Worm (Caenorhabditis elegans) whole organism, L3 larva: ENCODE data around the gene K04D7.6.

Source experiments
- R02D3.7 ChIP-seq: fragments of 150-350 bp; optimal IDR thresholded peaks from 2 replicates; lab custom pipeline; 2014; ENCODE audit warnings: missing biosample characterization, missing genetic modification characterization
- ZK546.5 ChIP-seq: sonication (generic microtip); optimal IDR thresholded peaks from 2 replicates; lab custom pipeline; 2017; ENCODE audit warnings: missing biosample characterization, missing genetic modification characterization
- aly-2 ChIP-seq: fragments of 150-350 bp; optimal IDR thresholded peaks from 2 replicates; lab custom pipeline; 2014; ENCODE audit warnings: missing biosample characterization, missing genetic modification characterization
- ama-1 ChIP-seq: fragments of 150-350 bp; optimal IDR thresholded peaks from 2 replicates; lab custom pipeline; 2018
- ceh-16 ChIP-seq: sonication (generic microtip); optimal IDR thresholded peaks from 2 replicates; lab custom pipeline; 2017; ENCODE audit warnings: missing biosample characterization, missing genetic modification characterization
- ceh-28 ChIP-seq: fragments of 150-350 bp; optimal IDR thresholded peaks from 2 replicates; lab custom pipeline; 2014; ENCODE audit warnings: missing biosample characterization, missing genetic modification reagents, missing genetic modification characterization
- ceh-9 ChIP-seq: sonication (generic microtip); optimal IDR thresholded peaks from 2 replicates; lab custom pipeline; 2018; ENCODE audit warnings: missing biosample characterization, missing genetic modification characterization
- daf-12 ChIP-seq: fragments of 150-350 bp; optimal IDR thresholded peaks from 2 replicates; lab custom pipeline; 2014; ENCODE audit warnings: missing biosample characterization, missing genetic modification reagents, missing genetic modification characterization
- egl-27 ChIP-seq: sonication (generic microtip); optimal IDR thresholded peaks from 4 replicates; lab custom pipeline; 2017; ENCODE audit warnings: missing biosample characterization, missing genetic modification reagents, missing genetic modification characterization
- elt-1 ChIP-seq: fragments of 150-350 bp; optimal IDR thresholded peaks from 2 replicates; lab custom pipeline; 2014; ENCODE audit warnings: missing biosample characterization, missing genetic modification characterization
- elt-2 ChIP-seq: sonication (generic microtip); optimal IDR thresholded peaks from 2 replicates; lab custom pipeline; 2016; ENCODE audit warnings: missing genetic modification reagents, mild to moderate bottlenecking, missing genetic modification characterization, missing compliant biosample characterization
- elt-3 ChIP-seq, 3 experiments: fragments of 150-350 bp in 1 of 3; sonication (generic microtip) in 2 of 3; optimal IDR thresholded peaks; 2 replicates in 2 of 3; 4 replicates in 1 of 3; lab custom pipeline; 2014 to 2017; ENCODE audit warnings: missing biosample characterization in 3 of 3, missing genetic modification characterization in 3 of 3
- eor-1 ChIP-seq, 2 experiments: fragments of 150-350 bp; optimal IDR thresholded peaks; 2 replicates each; lab custom pipeline; 2014 to 2018; ENCODE audit warnings: missing biosample characterization in 2 of 2, missing genetic modification characterization in 2 of 2
- fkh-2 ChIP-seq: fragments of 150-350 bp; optimal IDR thresholded peaks from 2 replicates; lab custom pipeline; 2014; ENCODE audit warnings: missing biosample characterization, missing genetic modification reagents, missing genetic modification characterization
- fos-1 ChIP-seq: fragments of 150-350 bp; optimal IDR thresholded peaks from 2 replicates; lab custom pipeline; 2014; ENCODE audit warnings: missing biosample characterization, missing genetic modification characterization
- hmg-11 ChIP-seq: sonication (generic microtip); optimal IDR thresholded peaks from 2 replicates; lab custom pipeline; 2016; ENCODE audit warnings: missing genetic modification characterization, missing compliant biosample characterization
- jun-1 ChIP-seq: fragments of 150-350 bp; optimal IDR thresholded peaks from 2 replicates; lab custom pipeline; 2014; ENCODE audit warnings: missing biosample characterization, missing genetic modification reagents, missing genetic modification characterization
- lin-15B ChIP-seq: fragments of 150-350 bp; optimal IDR thresholded peaks from 2 replicates; lab custom pipeline; 2014; ENCODE audit warnings: missing biosample characterization, missing genetic modification characterization
- lsy-12 ChIP-seq: sonication (generic microtip); optimal IDR thresholded peaks from 2 replicates; lab custom pipeline; 2016; ENCODE audit warnings: mild to moderate bottlenecking, missing genetic modification characterization, missing compliant biosample characterization
- mdl-1 ChIP-seq: fragments of 150-350 bp; optimal IDR thresholded peaks from 2 replicates; lab custom pipeline; 2014; ENCODE audit warnings: missing biosample characterization, missing genetic modification characterization
- mml-1 ChIP-seq: fragments of 150-350 bp; sonication (generic microtip); optimal IDR thresholded peaks from 3 replicates; lab custom pipeline; 2014; ENCODE audit warnings: missing biosample characterization, missing genetic modification characterization
- nfya-1 ChIP-seq: sonication (generic microtip); optimal IDR thresholded peaks from 2 replicates; lab custom pipeline; 2017; ENCODE audit warnings: missing genetic modification characterization, mild to moderate bottlenecking, missing compliant biosample characterization, antibody characterized with exemption, moderate library complexity; ENCODE audit not compliant: insufficient read depth
- nhr-11 ChIP-seq: fragments of 150-350 bp; optimal IDR thresholded peaks from 2 replicates; lab custom pipeline; 2014; ENCODE audit warnings: missing biosample characterization, missing genetic modification characterization
- nhr-23 ChIP-seq: fragments of 150-350 bp; optimal IDR thresholded peaks from 2 replicates; lab custom pipeline; 2014; ENCODE audit warnings: missing biosample characterization, missing genetic modification reagents, missing genetic modification characterization
- nhr-237 ChIP-seq: fragments of 150-350 bp; optimal IDR thresholded peaks from 2 replicates; lab custom pipeline; 2014; ENCODE audit warnings: missing biosample characterization, missing genetic modification characterization
- nhr-25 ChIP-seq: sonication (generic microtip); optimal IDR thresholded peaks from 2 replicates; lab custom pipeline; 2017; ENCODE audit warnings: missing biosample characterization, missing genetic modification characterization
- nhr-28 ChIP-seq: fragments of 150-350 bp; optimal IDR thresholded peaks from 2 replicates; lab custom pipeline; 2014; ENCODE audit warnings: missing biosample characterization, missing genetic modification characterization
- nhr-43 ChIP-seq: sonication (generic microtip); optimal IDR thresholded peaks from 2 replicates; lab custom pipeline; 2016; ENCODE audit warnings: mild to moderate bottlenecking, missing genetic modification characterization, missing compliant biosample characterization; ENCODE audit not compliant: poor library complexity, severe bottlenecking
- nhr-67 ChIP-seq: fragments of 150-350 bp; optimal IDR thresholded peaks from 2 replicates; lab custom pipeline; 2014; ENCODE audit warnings: missing biosample characterization, missing genetic modification characterization
- nhr-76 ChIP-seq: fragments of 150-350 bp; sonication (generic microtip); optimal IDR thresholded peaks from 5 replicates; lab custom pipeline; 2014; ENCODE audit warnings: missing biosample characterization, missing genetic modification characterization
- pha-4 ChIP-seq: fragments of 150-350 bp; optimal IDR thresholded peaks from 2 replicates; lab custom pipeline; 2014; ENCODE audit warnings: missing biosample characterization, missing genetic modification reagents, missing genetic modification characterization
- pqm-1 ChIP-seq: fragments of 150-350 bp; optimal IDR thresholded peaks from 2 replicates; lab custom pipeline; 2017; ENCODE audit warnings: missing biosample characterization, missing genetic modification characterization, inconsistent platforms
- sea-2 ChIP-seq: fragments of 150-350 bp; sonication (generic microtip); optimal IDR thresholded peaks from 4 replicates; lab custom pipeline; 2014; ENCODE audit warnings: missing biosample characterization, missing genetic modification reagents, missing genetic modification characterization
- skn-1 ChIP-seq: fragments of 150-350 bp; optimal IDR thresholded peaks from 2 replicates; lab custom pipeline; 2014; ENCODE audit warnings: missing biosample characterization, missing genetic modification characterization
- snpc-4 ChIP-seq: fragments of 150-350 bp; optimal IDR thresholded peaks from 2 replicates; lab custom pipeline; 2014; ENCODE audit warnings: missing biosample characterization, missing genetic modification characterization
- tbx-2 ChIP-seq: sonication (generic microtip); optimal IDR thresholded peaks from 2 replicates; lab custom pipeline; 2016; ENCODE audit warnings: mild to moderate bottlenecking, missing genetic modification characterization, missing compliant biosample characterization
- unc-39 ChIP-seq: sonication (generic microtip); optimal IDR thresholded peaks from 4 replicates; lab custom pipeline; 2017; ENCODE audit warnings: missing biosample characterization, missing genetic modification characterization
- unc-62 ChIP-seq: fragments of 150-350 bp; sonication (generic microtip); optimal IDR thresholded peaks from 4 replicates; lab custom pipeline; 2014; ENCODE audit warnings: missing biosample characterization, missing genetic modification reagents, missing genetic modification characterization
- zag-1 ChIP-seq: fragments of 150-350 bp; optimal IDR thresholded peaks from 2 replicates; lab custom pipeline; 2014; ENCODE audit warnings: missing biosample characterization, missing genetic modification characterization
- ztf-11 ChIP-seq: fragments of 150-350 bp; optimal IDR thresholded peaks from 2 replicates; lab custom pipeline; 2014; ENCODE audit warnings: missing biosample characterization, missing genetic modification characterization
- ztf-4 ChIP-seq: fragments of 150-350 bp; optimal IDR thresholded peaks from 2 replicates; lab custom pipeline; 2014; ENCODE audit warnings: missing biosample characterization, missing genetic modification characterization

Gene K04D7.6

ce11 chrIV:10252350-10252792 lies 46.3 kb upstream of the K04D7.6 start (continued):
- TF ChIP-seq egl-27 (tag; lab: Kevin White, UChicago), result no peak

- no peak for TF ChIP-seq unc-62
- TF ChIP-seq elt-1 (tag; lab: Kevin White, UChicago), result no peak
- TF ChIP-seq nhr-67 (tag; lab: Kevin White, UChicago), result no peak
Measured at ce11 chrIV:10251764-10252163, 45.7 kb upstream of the K04D7.6 start.

ce11 chrIV:10251261-10251660 lies 45.2 kb upstream of the K04D7.6 start:
- TF ChIP-seq ztf-4 (no peak), unc-39 (tag; lab: Kevin White, UChicago) (no peak), nhr-76 (tag; lab: Kevin White, UChicago) (no peak), nhr-237 (tag; lab: Kevin White, UChicago) (no peak), nhr-43 (tag; lab: Kevin White, UChicago) (no peak), tbx-2 (no peak), snpc-4 (no peak), ama-1 (lab: Kevin White, UChicago) (no peak), hmg-11 (tag; lab: Kevin White, UChicago) (no peak), R02D3.7 (tag; lab: Kevin White, UChicago) (no peak), elt-2 (tag; lab: Kevin White, UChicago) (no peak), elt-1 (tag; lab: Kevin White, UChicago) (no peak), elt-3 (tag; optimal IDR thresholded peaks at IDR 0.05; lab: Kevin White, UChicago) (no peak), ztf-11 (tag; lab: Kevin White, UChicago) (no peak), nhr-11 (no peak), ceh-9 (tag; lab: Kevin White, UChicago) (no peak), zag-1 (tag; lab: Kevin White, UChicago) (no peak), nhr-28 (no peak), egl-27 (tag; lab: Kevin White, UChicago) (no peak)

- no peak for TF ChIP-seq tbx-2
- no peak for TF ChIP-seq daf-12 (tag; lab: Kevin White, UChicago)
- peak; percentile 11 for TF ChIP-seq nfya-1 (tag; lab: Kevin White, UChicago)
- no peak for TF ChIP-seq ztf-11 (tag; lab: Kevin White, UChicago)
- no peak for TF ChIP-seq lin-15B (tag; lab: Kevin White, UChicago)
- no peak for TF ChIP-seq sea-2
- TF ChIP-seq ama-1 (lab: Kevin White, UChicago), result no peak
- no peak for TF ChIP-seq lsy-12 (tag; lab: Kevin White, UChicago)
- no peak for TF ChIP-seq mdl-1
- peak; percentile 4 for TF ChIP-seq nhr-23 (tag; lab: Kevin White, UChicago)
- TF ChIP-seq zag-1 (tag; lab: Kevin White, UChicago), result no peak
- TF ChIP-seq pqm-1, result peak; percentile 22
- TF ChIP-seq jun-1 (tag; lab: Kevin White, UChicago), result no peak
- TF ChIP-seq fkh-2, result no peak
- no peak for TF ChIP-seq unc-39 (tag; lab: Kevin White, UChicago)
- TF ChIP-seq snpc-4, result no peak
- TF ChIP-seq ceh-9 (tag; lab: Kevin White, UChicago), result no peak
- TF ChIP-seq eor-1 (tag; optimal IDR thresholded peaks at IDR 0.05; lab: Kevin White, UChicago), result no peak
- peak; percentile 46 for TF ChIP-seq elt-2 (tag; lab: Kevin White, UChicago)
- no peak for TF ChIP-seq nhr-76 (tag; lab: Kevin White, UChicago)
- TF ChIP-seq nhr-43 (tag; lab: Kevin White, UChicago), result no peak
- no peak for TF ChIP-seq ceh-28
- no peak for TF ChIP-seq ceh-16 (tag; lab: Kevin White, UChicago)
- no peak for TF ChIP-seq nhr-237 (tag; lab: Kevin White, UChicago)
- no peak for TF ChIP-seq skn-1 (tag; lab: Kevin White, UChicago)
- no peak for TF ChIP-seq nhr-25 (tag; lab: Kevin White, UChicago)
- TF ChIP-seq ZK546.5, result no peak
- no peak for TF ChIP-seq nhr-28
- TF ChIP-seq nhr-11, result no peak
- no peak for TF ChIP-seq mml-1
- no peak for TF ChIP-seq fos-1 (tag; lab: Kevin White, UChicago)
- TF ChIP-seq unc-62, result no peak
- peak; percentile 25 for TF ChIP-seq pha-4
- TF ChIP-seq egl-27 (tag; lab: Kevin White, UChicago), result no peak
- TF ChIP-seq aly-2 (tag; lab: Kevin White, UChicago), result no peak
Measured at ce11 chrIV:10250577-10251075, 44.5 kb upstream of the K04D7.6 start, which contains the start of gene daf-14. daf-14 (plus strand) TSS chrIV:10250627.
